Worm (Caenorhabditis elegans) whole organism, L3 larva: ENCODE measurements around the gene dot-1.3.

Experiments used
- R02D3.7 ChIP-seq: fragments of 150-350 bp; optimal IDR thresholded peaks from 2 replicates; lab custom pipeline; 2014; ENCODE audit warnings: missing biosample characterization, missing genetic modification characterization
- ZK546.5 ChIP-seq: sonication (generic microtip); optimal IDR thresholded peaks from 2 replicates; lab custom pipeline; 2017; ENCODE audit warnings: missing biosample characterization, missing genetic modification characterization
- ama-1 ChIP-seq: fragments of 150-350 bp; optimal IDR thresholded peaks from 2 replicates; lab custom pipeline; 2018
- ceh-16 ChIP-seq: sonication (generic microtip); optimal IDR thresholded peaks from 2 replicates; lab custom pipeline; 2017; ENCODE audit warnings: missing biosample characterization, missing genetic modification characterization
- ceh-82 ChIP-seq: fragments of 150-350 bp; optimal IDR thresholded peaks from 2 replicates; lab custom pipeline; 2014; ENCODE audit warnings: missing biosample characterization, missing genetic modification characterization
- ceh-9 ChIP-seq: sonication (generic microtip); optimal IDR thresholded peaks from 2 replicates; lab custom pipeline; 2018; ENCODE audit warnings: missing biosample characterization, missing genetic modification characterization
- egl-27 ChIP-seq: sonication (generic microtip); optimal IDR thresholded peaks from 4 replicates; lab custom pipeline; 2017; ENCODE audit warnings: missing biosample characterization, missing genetic modification reagents, missing genetic modification characterization
- egl-5 ChIP-seq: fragments of 150-350 bp; optimal IDR thresholded peaks from 2 replicates; lab custom pipeline; 2017; ENCODE audit warnings: missing biosample characterization, missing genetic modification reagents, missing genetic modification characterization, inconsistent platforms
- elt-3 ChIP-seq, 3 experiments: fragments of 150-350 bp in 1 of 3; sonication (generic microtip) in 2 of 3; optimal IDR thresholded peaks; 2 replicates in 2 of 3; 4 replicates in 1 of 3; lab custom pipeline; 2014 to 2017; ENCODE audit warnings: missing biosample characterization in 3 of 3, missing genetic modification characterization in 3 of 3
- fkh-10 ChIP-seq: sonication (generic microtip); optimal IDR thresholded peaks from 2 replicates; lab custom pipeline; 2017; ENCODE audit warnings: missing biosample characterization, missing genetic modification reagents, missing genetic modification characterization
- hmg-11 ChIP-seq: sonication (generic microtip); optimal IDR thresholded peaks from 2 replicates; lab custom pipeline; 2016; ENCODE audit warnings: missing genetic modification characterization, missing compliant biosample characterization
- jun-1 ChIP-seq: fragments of 150-350 bp; optimal IDR thresholded peaks from 2 replicates; lab custom pipeline; 2014; ENCODE audit warnings: missing biosample characterization, missing genetic modification reagents, missing genetic modification characterization
- lin-15B ChIP-seq: fragments of 150-350 bp; optimal IDR thresholded peaks from 2 replicates; lab custom pipeline; 2014; ENCODE audit warnings: missing biosample characterization, missing genetic modification characterization
- lsy-12 ChIP-seq: sonication (generic microtip); optimal IDR thresholded peaks from 2 replicates; lab custom pipeline; 2016; ENCODE audit warnings: mild to moderate bottlenecking, missing genetic modification characterization, missing compliant biosample characterization
- mml-1 ChIP-seq: fragments of 150-350 bp; sonication (generic microtip); optimal IDR thresholded peaks from 3 replicates; lab custom pipeline; 2014; ENCODE audit warnings: missing biosample characterization, missing genetic modification characterization
- nfya-1 ChIP-seq: sonication (generic microtip); optimal IDR thresholded peaks from 2 replicates; lab custom pipeline; 2017; ENCODE audit warnings: missing genetic modification characterization, mild to moderate bottlenecking, missing compliant biosample characterization, antibody characterized with exemption, moderate library complexity; ENCODE audit not compliant: insufficient read depth
- nhr-11 ChIP-seq: fragments of 150-350 bp; optimal IDR thresholded peaks from 2 replicates; lab custom pipeline; 2014; ENCODE audit warnings: missing biosample characterization, missing genetic modification characterization
- nhr-12 ChIP-seq: fragments of 150-350 bp; optimal IDR thresholded peaks from 2 replicates; lab custom pipeline; 2014; ENCODE audit warnings: missing biosample characterization, missing genetic modification characterization
- nhr-237 ChIP-seq: fragments of 150-350 bp; optimal IDR thresholded peaks from 2 replicates; lab custom pipeline; 2014; ENCODE audit warnings: missing biosample characterization, missing genetic modification characterization
- nhr-25 ChIP-seq: sonication (generic microtip); optimal IDR thresholded peaks from 2 replicates; lab custom pipeline; 2017; ENCODE audit warnings: missing biosample characterization, missing genetic modification characterization
- nhr-28 ChIP-seq: fragments of 150-350 bp; optimal IDR thresholded peaks from 2 replicates; lab custom pipeline; 2014; ENCODE audit warnings: missing biosample characterization, missing genetic modification characterization
- nhr-43 ChIP-seq: sonication (generic microtip); optimal IDR thresholded peaks from 2 replicates; lab custom pipeline; 2016; ENCODE audit warnings: mild to moderate bottlenecking, missing genetic modification characterization, missing compliant biosample characterization; ENCODE audit not compliant: poor library complexity, severe bottlenecking
- nhr-67 ChIP-seq: fragments of 150-350 bp; optimal IDR thresholded peaks from 2 replicates; lab custom pipeline; 2014; ENCODE audit warnings: missing biosample characterization, missing genetic modification characterization
- nhr-76 ChIP-seq: fragments of 150-350 bp; sonication (generic microtip); optimal IDR thresholded peaks from 5 replicates; lab custom pipeline; 2014; ENCODE audit warnings: missing biosample characterization, missing genetic modification characterization
- pha-4 ChIP-seq: fragments of 150-350 bp; optimal IDR thresholded peaks from 2 replicates; lab custom pipeline; 2014; ENCODE audit warnings: missing biosample characterization, missing genetic modification reagents, missing genetic modification characterization
- pqm-1 ChIP-seq: fragments of 150-350 bp; optimal IDR thresholded peaks from 2 replicates; lab custom pipeline; 2017; ENCODE audit warnings: missing biosample characterization, missing genetic modification characterization, inconsistent platforms
- skn-1 ChIP-seq: fragments of 150-350 bp; optimal IDR thresholded peaks from 2 replicates; lab custom pipeline; 2014; ENCODE audit warnings: missing biosample characterization, missing genetic modification characterization
- snpc-4 ChIP-seq: fragments of 150-350 bp; optimal IDR thresholded peaks from 2 replicates; lab custom pipeline; 2014; ENCODE audit warnings: missing biosample characterization, missing genetic modification characterization
- tbx-2 ChIP-seq: sonication (generic microtip); optimal IDR thresholded peaks from 2 replicates; lab custom pipeline; 2016; ENCODE audit warnings: mild to moderate bottlenecking, missing genetic modification characterization, missing compliant biosample characterization
- unc-39 ChIP-seq: sonication (generic microtip); optimal IDR thresholded peaks from 4 replicates; lab custom pipeline; 2017; ENCODE audit warnings: missing biosample characterization, missing genetic modification characterization

Gene dot-1.3

DNA sequence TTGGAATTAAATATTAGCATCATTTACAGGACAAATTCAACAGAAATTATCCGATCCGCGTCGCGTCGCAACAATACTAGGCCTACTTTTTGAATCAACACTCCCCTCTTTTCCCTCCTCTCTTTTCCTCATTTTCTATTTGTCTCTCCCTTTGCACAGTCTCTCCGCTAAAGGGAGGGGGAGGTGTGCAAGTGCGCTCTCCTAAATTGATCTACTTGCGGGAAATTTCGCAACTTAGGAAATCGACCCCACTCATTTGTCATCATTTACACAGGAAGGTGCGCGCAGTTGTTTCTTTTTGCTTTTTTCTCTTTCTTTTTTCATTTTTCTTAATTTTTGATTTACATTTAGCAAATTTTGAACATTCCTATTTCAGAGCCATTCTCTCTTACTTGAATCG, 19.7 kb downstream of the dot-1.3 start, which contains the start of gene C04B4.2:
C04B4.2 (plus strand) TSS at position 371 of the 400 bp plus-strand sequence.
- no peak for TF ChIP-seq ceh-82 (tag; lab: Kevin White, UChicago)
- TF ChIP-seq skn-1 (tag; lab: Kevin White, UChicago): no peak
- TF ChIP-seq tbx-2: no peak
- no peak for TF ChIP-seq elt-3 (tag; optimal IDR thresholded peaks at IDR 0.05; lab: Kevin White, UChicago)
- no peak for TF ChIP-seq nhr-12 (tag; lab: Kevin White, UChicago)
- TF ChIP-seq ceh-9: no peak
- TF ChIP-seq lsy-12: no peak
- no peak for TF ChIP-seq egl-5 (tag; lab: Kevin White, UChicago)
- no peak for TF ChIP-seq lin-15B (tag; lab: Kevin White, UChicago)
- TF ChIP-seq ZK546.5: no peak
- TF ChIP-seq mml-1 (tag; lab: Kevin White, UChicago): no peak
- no peak for TF ChIP-seq nhr-237 (tag; lab: Kevin White, UChicago)
- TF ChIP-seq pha-4 (tag; lab: Kevin White, UChicago): no peak
- TF ChIP-seq nfya-1 (tag; lab: Kevin White, UChicago): no peak
- TF ChIP-seq nhr-25 (tag; lab: Kevin White, UChicago): no peak
- no peak for TF ChIP-seq nhr-28
- no peak for TF ChIP-seq hmg-11 (tag; lab: Kevin White, UChicago)
- TF ChIP-seq nhr-11 (tag; lab: Kevin White, UChicago): no peak
- TF ChIP-seq nhr-43 (tag; lab: Kevin White, UChicago): no peak
- no peak for TF ChIP-seq ceh-16

DNA sequence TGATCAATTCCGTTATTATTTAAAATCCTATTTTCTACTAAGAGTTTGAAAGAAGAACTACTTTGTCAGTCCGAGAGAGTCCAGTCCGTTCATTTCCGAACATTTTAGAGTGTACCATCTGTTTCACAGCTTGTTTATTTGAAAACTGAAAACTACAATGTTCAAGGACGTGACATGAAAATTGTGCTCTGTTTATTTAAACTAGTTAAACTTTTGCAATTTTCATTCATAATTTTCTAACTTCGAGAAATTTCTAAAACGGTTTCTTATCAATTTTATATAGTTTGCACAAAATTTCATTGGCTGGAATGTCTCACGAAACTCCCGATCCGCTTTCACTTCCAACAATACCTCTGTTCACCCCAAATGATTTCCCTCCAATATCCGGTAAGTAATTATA, 22.2 kb downstream of the dot-1.3 start, which contains the start of gene C04B4.1:
C04B4.1 (plus strand) TSS at position 301 of the 400 bp plus-strand sequence.
- no peak for TF ChIP-seq lsy-12
- TF ChIP-seq nhr-12 (tag; lab: Kevin White, UChicago): no peak
- no peak for TF ChIP-seq fkh-10
- TF ChIP-seq nhr-76 (tag; lab: Kevin White, UChicago): no peak
- no peak for TF ChIP-seq tbx-2
- no peak for TF ChIP-seq lin-15B (tag; lab: Kevin White, UChicago)
- no peak for TF ChIP-seq skn-1 (tag; lab: Kevin White, UChicago)
- TF ChIP-seq nhr-28: no peak
- no peak for TF ChIP-seq R02D3.7 (tag; lab: Kevin White, UChicago)
- TF ChIP-seq hmg-11 (tag; lab: Kevin White, UChicago): no peak
- TF ChIP-seq unc-39 (tag; lab: Kevin White, UChicago): no peak
- no peak for TF ChIP-seq elt-3 (tag; optimal IDR thresholded peaks at IDR 0.05; lab: Kevin White, UChicago)

DNA sequence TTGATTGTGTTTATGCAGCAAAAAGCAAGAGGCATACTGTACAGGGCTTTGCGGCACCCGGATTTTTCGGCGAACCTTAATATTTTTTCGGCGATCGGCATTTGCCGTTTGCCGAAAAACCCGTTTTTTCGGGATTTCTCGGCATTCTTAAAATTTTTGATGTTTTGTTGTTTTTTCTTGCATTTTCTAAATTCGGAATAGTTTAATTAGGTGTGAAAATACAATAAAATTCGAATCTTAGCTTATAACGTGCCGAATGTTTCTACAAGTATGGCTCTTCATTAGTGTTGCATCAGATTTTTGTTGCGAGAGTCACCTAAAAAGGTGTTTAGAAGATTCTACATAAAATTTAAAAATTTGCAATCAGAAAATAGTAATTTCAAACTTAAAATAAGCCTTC, 27.1 kb downstream of the dot-1.3 start, which contains the start of gene C04B4.6:
C04B4.6 (minus strand) TSS at position 101 of the 400 bp plus-strand sequence.
- TF ChIP-seq nhr-76 (tag; lab: Kevin White, UChicago) (no peak), nhr-43 (tag; lab: Kevin White, UChicago) (no peak), hmg-11 (tag; lab: Kevin White, UChicago) (no peak), jun-1 (no peak), nhr-11 (tag; lab: Kevin White, UChicago) (no peak), ama-1 (lab: Kevin White, UChicago) (no peak), nhr-67 (tag; lab: Kevin White, UChicago) (no peak), elt-3 (tag; optimal IDR thresholded peaks at IDR 0.05; lab: Kevin White, UChicago) (no peak), ceh-82 (tag; lab: Kevin White, UChicago) (no peak), unc-39 (tag; lab: Kevin White, UChicago) (no peak), R02D3.7 (tag; lab: Kevin White, UChicago) (no peak), nhr-237 (tag; lab: Kevin White, UChicago) (no peak), pqm-1 (tag; lab: Kevin White, UChicago) (no peak), ceh-9 (no peak)

DNA sequence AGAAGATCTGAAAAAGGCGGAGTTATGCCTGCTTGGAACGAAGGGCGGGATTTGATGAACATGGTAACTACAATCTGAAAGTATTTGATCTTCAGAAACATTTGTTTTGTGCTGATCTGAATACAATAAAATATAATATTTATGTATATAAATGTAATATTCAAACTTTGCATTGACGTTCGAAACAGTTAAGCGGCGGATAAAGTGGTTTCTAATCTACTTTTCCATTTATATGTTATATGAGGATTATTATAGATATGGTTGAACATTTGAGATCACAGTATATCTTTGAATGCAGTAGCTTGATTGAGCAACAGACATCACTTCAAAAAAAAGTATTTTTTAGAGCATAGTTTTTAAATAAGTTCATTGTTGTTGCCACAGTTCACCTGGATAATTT, 28.8 kb downstream of the dot-1.3 start, which contains the start of gene H19J13.2:
H19J13.2 (minus strand) TSS at position 101 of the 400 bp plus-strand sequence.
- TF ChIP-seq lin-15B (tag; lab: Kevin White, UChicago): no peak
- no peak for TF ChIP-seq nhr-11 (tag; lab: Kevin White, UChicago)
- no peak for TF ChIP-seq mml-1 (tag; lab: Kevin White, UChicago)

DNA sequence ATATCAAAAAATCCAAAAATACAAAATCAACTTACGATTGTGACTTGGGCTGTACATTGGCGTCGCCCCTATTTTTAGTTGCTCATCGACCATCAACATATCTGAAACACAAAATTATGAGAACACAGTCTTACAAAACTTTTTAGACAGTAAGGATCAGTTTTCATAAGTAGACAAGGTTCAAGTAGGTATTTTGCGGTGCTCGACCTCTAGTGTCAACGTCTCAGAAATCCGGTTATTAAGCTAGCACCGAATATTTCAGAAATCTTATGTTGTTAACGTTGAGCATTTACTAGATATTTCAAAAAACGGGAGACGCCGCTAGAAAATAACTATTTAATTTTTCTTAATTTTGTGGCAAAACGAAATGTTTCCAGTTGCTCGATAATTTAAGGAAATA, 31.8 kb downstream of the dot-1.3 start, which contains the start of gene otpl-8:
otpl-8 (minus strand) TSS at position 101 of the 400 bp plus-strand sequence.
- TF ChIP-seq nhr-43 (tag; lab: Kevin White, UChicago): no peak
- no peak for TF ChIP-seq fkh-10
- TF ChIP-seq hmg-11 (tag; lab: Kevin White, UChicago): no peak
- no peak for TF ChIP-seq snpc-4
- no peak for TF ChIP-seq egl-27 (tag; lab: Kevin White, UChicago)
